Worm (Caenorhabditis elegans) whole organism, L1 larva: ENCODE results near the gene rpap-2.

Experiments used
- C16A3.4 ChIP-seq: fragments of 150-350 bp; optimal IDR thresholded peaks from 2 replicates; lab custom pipeline; 2014; ENCODE audit warnings: missing biosample characterization, missing genetic modification characterization
- blmp-1 ChIP-seq: fragments of 150-350 bp; optimal IDR thresholded peaks from 2 replicates; lab custom pipeline; 2014; ENCODE audit warnings: missing biosample characterization, missing genetic modification characterization
- lin-14 ChIP-seq: fragments of 200-800 bp; sonication (Bioruptor generic); optimal IDR thresholded peaks from 2 replicates; lab custom pipeline; 2018; ENCODE audit warnings: mild to moderate bottlenecking, missing genetic modification characterization, moderate library complexity, missing compliant biosample characterization
- mab-9 ChIP-seq: fragments of 200-800 bp; sonication (Bioruptor generic); IDR thresholded peaks from 2 replicates; pipeline ENCODE4 v1.3.6; 2022; ENCODE audit warnings: missing genetic modification reagents, missing genetic modification characterization, missing compliant biosample characterization
- mep-1 ChIP-seq: fragments of 150-350 bp; optimal IDR thresholded peaks from 2 replicates; lab custom pipeline; 2014; ENCODE audit warnings: missing biosample characterization, missing genetic modification characterization
- sptf-1 ChIP-seq: fragments of 150-350 bp; optimal IDR thresholded peaks from 2 replicates; lab custom pipeline; 2014; ENCODE audit warnings: missing biosample characterization, missing genetic modification characterization
- unc-62 ChIP-seq: fragments of 150-350 bp; optimal IDR thresholded peaks from 2 replicates; lab custom pipeline; 2014; ENCODE audit warnings: missing biosample characterization, missing genetic modification reagents, missing genetic modification characterization
- xbp-1 ChIP-seq: sonication (generic microtip); optimal IDR thresholded peaks from 2 replicates; lab custom pipeline; 2016; ENCODE audit warnings: missing genetic modification characterization, missing compliant biosample characterization
- zip-4 ChIP-seq: fragments of 200-800 bp; sonication (Bioruptor generic); optimal IDR thresholded peaks from 2 replicates; lab custom pipeline; 2018; ENCODE audit warnings: mild to moderate bottlenecking, missing genetic modification characterization, moderate library complexity, missing compliant biosample characterization

DNA sequence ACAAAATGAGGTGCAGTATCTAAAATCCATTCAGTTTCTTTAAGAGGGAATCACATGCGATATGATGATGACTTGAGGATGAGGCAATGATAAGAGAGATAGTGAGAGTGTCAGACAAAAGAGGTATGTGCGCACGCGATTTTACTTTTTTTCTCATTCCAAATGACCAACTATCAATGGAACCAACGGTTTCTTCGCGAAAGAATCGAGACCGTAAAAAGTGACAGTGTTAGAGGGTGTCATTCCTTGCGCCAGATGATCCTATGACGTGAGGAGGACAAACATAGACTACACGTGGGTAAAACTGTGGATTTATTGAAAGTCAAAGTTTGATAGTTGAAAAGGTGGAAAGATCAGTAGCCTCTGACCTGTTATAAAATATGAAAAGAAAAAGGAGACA is 16.0 kb downstream of the rpap-2 start:
- peak; percentile 1 for TF ChIP-seq C16A3.4
- peak; percentile 97 for TF ChIP-seq blmp-1 (tag; lab: Kevin White, UChicago)
- TF ChIP-seq zip-4: no peak
- TF ChIP-seq mep-1 (tag; lab: Kevin White, UChicago): peak; percentile 25
- peak; percentile 58 for TF ChIP-seq lin-14 (GFP tag; lab: Kevin White, UChicago)
- no peak for TF ChIP-seq unc-62 (GFP tag; lab: Kevin White, UChicago)
- no peak for TF ChIP-seq xbp-1
- TF ChIP-seq sptf-1 (tag; lab: Kevin White, UChicago): no peak
- TF ChIP-seq mab-9 (GFP tag; lab: Robert Waterston, UW): no peak
